Worm (Caenorhabditis elegans) whole organism, late embryonic: ENCODE results near the gene srd-35.

ENCODE experiments used
- C08G9.2 ChIP-seq: sonication (generic microtip); optimal IDR thresholded peaks from 2 replicates; lab custom pipeline; 2016; ENCODE audit warnings: mild to moderate bottlenecking, missing genetic modification characterization, moderate library complexity, missing compliant biosample characterization
- C38D4.7 ChIP-seq: fragments of 200-800 bp; sonication (Bioruptor generic); optimal IDR thresholded peaks from 2 replicates; lab custom pipeline; 2018; ENCODE audit warnings: mild to moderate bottlenecking, missing genetic modification characterization, moderate library complexity, missing compliant biosample characterization
- F13H6.1 ChIP-seq: sonication (generic microtip); optimal IDR thresholded peaks from 2 replicates; lab custom pipeline; 2016; ENCODE audit warnings: missing genetic modification characterization, missing compliant biosample characterization
- T23F11.4 ChIP-seq: fragments of 200-800 bp; sonication (Bioruptor generic); optimal IDR thresholded peaks from 2 replicates; lab custom pipeline; 2018; ENCODE audit warnings: mild to moderate bottlenecking, missing genetic modification characterization, missing compliant biosample characterization
- ama-1 ChIP-seq: fragments of 150-350 bp; optimal IDR thresholded peaks from 2 replicates; lab custom pipeline; 2014
- ceh-18 ChIP-seq: sonication (generic microtip); optimal IDR thresholded peaks from 2 replicates; lab custom pipeline; 2016; ENCODE audit warnings: missing genetic modification characterization, missing compliant biosample characterization
- ceh-22 ChIP-seq: sonication (generic microtip); optimal IDR thresholded peaks from 2 replicates; lab custom pipeline; 2017; ENCODE audit warnings: missing biosample characterization, missing genetic modification characterization
- ceh-24 ChIP-seq: sonication (generic microtip); optimal IDR thresholded peaks from 2 replicates; lab custom pipeline; 2016; ENCODE audit warnings: mild to moderate bottlenecking, missing genetic modification characterization, missing compliant biosample characterization
- ceh-30 ChIP-seq: fragments of 150-350 bp; optimal IDR thresholded peaks from 2 replicates; lab custom pipeline; 2014; ENCODE audit warnings: missing biosample characterization, missing genetic modification characterization
- ceh-31 ChIP-seq: sonication (generic microtip); optimal IDR thresholded peaks from 2 replicates; lab custom pipeline; 2016; ENCODE audit warnings: missing genetic modification characterization, missing compliant biosample characterization
- ceh-34 ChIP-seq: sonication (generic microtip); optimal IDR thresholded peaks from 2 replicates; lab custom pipeline; 2016; ENCODE audit warnings: mild to moderate bottlenecking, missing genetic modification characterization, missing compliant biosample characterization
- ceh-45 ChIP-seq: fragments of 200-800 bp; sonication (Bioruptor generic); IDR thresholded peaks from 2 replicates; pipeline ENCODE4 v1.3.6; 2022; ENCODE audit warnings: missing genetic modification reagents, missing genetic modification characterization, missing compliant biosample characterization
- ceh-48 ChIP-seq: sonication (generic microtip); optimal IDR thresholded peaks from 2 replicates; lab custom pipeline; 2016; ENCODE audit warnings: missing genetic modification characterization, inconsistent platforms, missing compliant biosample characterization
- ceh-9 ChIP-seq: sonication (generic microtip); optimal IDR thresholded peaks from 2 replicates; lab custom pipeline; 2016; ENCODE audit warnings: mild to moderate bottlenecking, missing genetic modification characterization, inconsistent platforms, missing compliant biosample characterization
- che-1 ChIP-seq: sonication (generic microtip); optimal IDR thresholded peaks from 2 replicates; lab custom pipeline; 2016; ENCODE audit warnings: mild to moderate bottlenecking, missing genetic modification characterization, missing compliant biosample characterization
- elt-2 ChIP-seq: sonication (generic microtip); optimal IDR thresholded peaks from 2 replicates; lab custom pipeline; 2016; ENCODE audit warnings: missing genetic modification reagents, missing genetic modification characterization, missing compliant biosample characterization
- elt-4 ChIP-seq: sonication (generic microtip); optimal IDR thresholded peaks from 2 replicates; lab custom pipeline; 2016; ENCODE audit warnings: missing genetic modification characterization, missing compliant biosample characterization
- fkh-10 ChIP-seq: fragments of 150-350 bp; optimal IDR thresholded peaks from 2 replicates; lab custom pipeline; 2014; ENCODE audit warnings: missing biosample characterization, missing genetic modification reagents, missing genetic modification characterization
- gmeb-2 ChIP-seq: sonication (generic microtip); optimal IDR thresholded peaks from 2 replicates; lab custom pipeline; 2016; ENCODE audit warnings: missing genetic modification characterization, inconsistent platforms, missing compliant biosample characterization
- hlh-13 ChIP-seq: fragments of 200-800 bp; sonication (Bioruptor generic); optimal IDR thresholded peaks from 2 replicates; lab custom pipeline; 2018; ENCODE audit warnings: mild to moderate bottlenecking, missing genetic modification characterization, missing compliant biosample characterization
- hlh-6 ChIP-seq: sonication (generic microtip); optimal IDR thresholded peaks from 2 replicates; lab custom pipeline; 2016; ENCODE audit warnings: missing genotype, missing genetic modification characterization, missing compliant biosample characterization
- hlh-8 ChIP-seq: sonication (generic microtip); optimal IDR thresholded peaks from 2 replicates; lab custom pipeline; 2016; ENCODE audit warnings: missing genotype, missing genetic modification characterization, missing compliant biosample characterization
- lim-6 ChIP-seq: sonication (generic microtip); optimal IDR thresholded peaks from 2 replicates; lab custom pipeline; 2016; ENCODE audit warnings: missing genetic modification characterization, missing compliant biosample characterization
- madf-2 ChIP-seq: sonication (generic microtip); optimal IDR thresholded peaks from 2 replicates; lab custom pipeline; 2017; ENCODE audit warnings: missing genetic modification characterization, missing compliant biosample characterization
- mec-3 ChIP-seq: sonication (generic microtip); optimal IDR thresholded peaks from 2 replicates; lab custom pipeline; 2016; ENCODE audit warnings: borderline replicate concordance, missing genetic modification characterization, missing compliant biosample characterization
- nfya-1 ChIP-seq: sonication (generic microtip); optimal IDR thresholded peaks from 2 replicates; lab custom pipeline; 2017; ENCODE audit warnings: missing genetic modification characterization, mild to moderate bottlenecking, missing compliant biosample characterization, antibody characterized with exemption, moderate library complexity
- nhr-11 ChIP-seq: fragments of 150-350 bp; optimal IDR thresholded peaks from 2 replicates; lab custom pipeline; 2014; ENCODE audit warnings: missing biosample characterization, missing genetic modification characterization
- nhr-232 ChIP-seq: sonication (generic microtip); optimal IDR thresholded peaks from 2 replicates; lab custom pipeline; 2016; ENCODE audit warnings: missing genetic modification characterization, missing compliant biosample characterization
- npax-4 ChIP-seq: sonication (generic microtip); optimal IDR thresholded peaks from 2 replicates; lab custom pipeline; 2016; ENCODE audit warnings: missing genetic modification characterization, missing compliant biosample characterization
- pha-2 ChIP-seq: sonication (generic microtip); optimal IDR thresholded peaks from 2 replicates; lab custom pipeline; 2017; ENCODE audit warnings: mild to moderate bottlenecking, missing genetic modification characterization, missing compliant biosample characterization
- pha-4 ChIP-seq: fragments of 150-350 bp; optimal IDR thresholded peaks from 2 replicates; lab custom pipeline; 2018; ENCODE audit warnings: missing biosample characterization, missing genetic modification reagents, missing genetic modification characterization
- pqm-1 ChIP-seq: sonication (generic microtip); optimal IDR thresholded peaks from 2 replicates; lab custom pipeline; 2016; ENCODE audit warnings: missing genetic modification characterization, missing compliant biosample characterization
- pros-1 ChIP-seq: fragments of 150-350 bp; optimal IDR thresholded peaks from 2 replicates; lab custom pipeline; 2014; ENCODE audit warnings: missing biosample characterization, missing genetic modification reagents, missing genetic modification characterization
- ref-2 ChIP-seq: sonication (generic microtip); optimal IDR thresholded peaks from 2 replicates; lab custom pipeline; 2016; ENCODE audit warnings: missing genetic modification characterization, missing compliant biosample characterization
- rnt-1 ChIP-seq: sonication (generic microtip); optimal IDR thresholded peaks from 2 replicates; lab custom pipeline; 2016; ENCODE audit warnings: missing genetic modification characterization, missing compliant biosample characterization
- sox-2 ChIP-seq: fragments of 200-800 bp; sonication (Bioruptor generic); IDR thresholded peaks from 2 replicates; pipeline ENCODE4 v1.3.6; 2022; ENCODE audit warnings: missing genetic modification reagents, missing genetic modification characterization, missing compliant biosample characterization
- tbx-2 ChIP-seq: sonication (generic microtip); optimal IDR thresholded peaks from 2 replicates; lab custom pipeline; 2016; ENCODE audit warnings: missing genetic modification characterization, missing compliant biosample characterization
- tbx-7 ChIP-seq: sonication (generic microtip); optimal IDR thresholded peaks from 2 replicates; lab custom pipeline; 2016; ENCODE audit warnings: missing genotype, missing genetic modification characterization, missing compliant biosample characterization
- unc-42 ChIP-seq: sonication (generic microtip); optimal IDR thresholded peaks from 2 replicates; lab custom pipeline; 2016; ENCODE audit warnings: missing genotype, missing genetic modification characterization, missing compliant biosample characterization
- unc-55 ChIP-seq: sonication (generic microtip); optimal IDR thresholded peaks from 2 replicates; lab custom pipeline; 2017; ENCODE audit warnings: missing biosample characterization, missing genetic modification reagents, missing genetic modification characterization
- unc-86 ChIP-seq: sonication (generic microtip); optimal IDR thresholded peaks from 2 replicates; lab custom pipeline; 2016; ENCODE audit warnings: missing genetic modification characterization, missing compliant biosample characterization

srd-35 gene

ce11 chrV:13003378-13003777 is 39.2 kb downstream of the srd-35 start (continued):
- TF ChIP-seq ceh-18 (tag; lab: Kevin White, UChicago): peak; percentile 82
- peak; percentile 71 for TF ChIP-seq ceh-48
- TF ChIP-seq madf-2 (tag; lab: Kevin White, UChicago): peak; percentile 78
- TF ChIP-seq ceh-34 (tag; lab: Kevin White, UChicago): peak; percentile 86
- TF ChIP-seq ceh-24: peak; percentile 55
- no peak for TF ChIP-seq mec-3 (tag; lab: Kevin White, UChicago)
- peak; percentile 1 for TF ChIP-seq tbx-7 (tag; lab: Kevin White, UChicago)
- TF ChIP-seq lim-6 (tag; lab: Kevin White, UChicago): peak; percentile 49
- TF ChIP-seq ama-1 (lab: Kevin White, UChicago): no peak
- peak; percentile 84 for TF ChIP-seq elt-2 (tag; lab: Kevin White, UChicago)
- peak; percentile 52 for TF ChIP-seq pros-1 (tag; lab: Kevin White, UChicago)
- TF ChIP-seq tbx-2 (tag; lab: Kevin White, UChicago): peak; percentile 83
- no peak for TF ChIP-seq elt-4
- TF ChIP-seq pqm-1 (tag; lab: Kevin White, UChicago): peak; percentile 62
- TF ChIP-seq hlh-8 (tag; lab: Kevin White, UChicago): peak; percentile 75
- peak; percentile 84 for TF ChIP-seq nhr-232 (tag; lab: Kevin White, UChicago)
- TF ChIP-seq sox-2: peak; percentile 71
- no peak for TF ChIP-seq unc-55
- peak; percentile 47 for TF ChIP-seq nfya-1
- peak; percentile 83 for TF ChIP-seq C08G9.2 (tag; lab: Kevin White, UChicago)
- TF ChIP-seq ceh-45 (GFP tag; lab: Robert Waterston, UW): peak; percentile 83
- TF ChIP-seq hlh-13 (GFP tag; lab: Kevin White, UChicago): peak; percentile 78
- TF ChIP-seq fkh-10 (GFP tag; lab: Kevin White, UChicago): no peak
- TF ChIP-seq hlh-6 (tag; lab: Kevin White, UChicago): peak; percentile 82
- TF ChIP-seq pha-2 (tag; lab: Kevin White, UChicago): peak; percentile 67
- TF ChIP-seq npax-4 (tag; lab: Kevin White, UChicago): peak; percentile 59
- TF ChIP-seq T23F11.4 (GFP tag; lab: Kevin White, UChicago): peak; percentile 84
- peak; percentile 67 for TF ChIP-seq ceh-31 (tag; lab: Kevin White, UChicago)
- TF ChIP-seq ceh-30 (tag; lab: Kevin White, UChicago): no peak
- peak; percentile 57 for TF ChIP-seq unc-42 (tag; lab: Kevin White, UChicago)
- TF ChIP-seq C38D4.7 (GFP tag; lab: Kevin White, UChicago): peak; percentile 85
- no peak for TF ChIP-seq ceh-22 (tag; lab: Kevin White, UChicago)

ce11 chrV:13004374-13004773 is 40.2 kb downstream of the srd-35 start:
- TF ChIP-seq nhr-232 (tag; lab: Kevin White, UChicago) (no peak), F13H6.1 (tag; lab: Kevin White, UChicago) (no peak), hlh-13 (GFP tag; lab: Kevin White, UChicago) (no peak), pha-4 (tag; lab: Kevin White, UChicago) (no peak)

DNA sequence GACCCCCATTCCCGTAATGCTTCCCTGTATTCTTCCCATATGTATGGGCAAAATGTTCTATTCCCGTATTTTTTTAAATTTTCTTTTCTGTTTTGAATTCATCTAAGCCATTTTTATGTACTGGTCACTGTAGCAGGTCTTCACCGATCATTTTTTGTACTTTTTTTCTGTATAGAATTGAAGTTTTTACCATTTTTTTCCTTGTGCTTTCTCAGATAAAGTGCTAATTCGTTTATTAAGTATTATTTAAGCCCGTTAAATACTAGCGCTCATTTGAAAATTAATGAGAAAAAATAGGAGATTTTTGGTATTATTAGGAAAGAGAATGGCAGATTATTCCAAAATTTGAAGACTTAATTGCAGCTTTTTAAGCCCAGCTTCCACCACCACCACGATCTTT is 42.6 kb downstream of the srd-35 start:
- no peak for TF ChIP-seq tbx-2 (tag; lab: Kevin White, UChicago)

DNA sequence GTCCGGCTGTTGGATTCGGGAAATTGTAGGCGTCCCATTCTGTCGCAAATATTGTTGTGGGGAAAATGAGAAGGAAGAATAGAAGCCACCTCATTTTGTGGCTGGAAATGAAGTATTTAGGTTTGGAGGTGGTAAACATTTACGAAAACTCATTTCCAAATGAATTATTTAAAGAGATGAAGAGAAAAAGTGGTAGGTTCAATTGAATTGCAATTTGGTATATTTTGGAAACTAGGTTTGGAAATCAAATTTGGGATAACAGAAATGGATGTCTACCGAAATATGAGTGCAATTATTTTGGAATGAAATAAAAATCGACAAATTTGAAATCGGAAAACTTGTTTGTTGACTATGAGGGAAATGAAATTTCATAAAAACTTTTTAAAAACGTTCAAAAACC is 44.6 kb downstream of the srd-35 start, which contains the start of gene F15B9.10:
Gene F15B9.10, minus strand, starts transcription at position 101 of the 400 bp plus-strand sequence.
- TF ChIP-seq nhr-11 (tag; lab: Kevin White, UChicago) (no peak), ref-2 (tag; lab: Kevin White, UChicago) (no peak), C38D4.7 (GFP tag; lab: Kevin White, UChicago) (no peak), che-1 (tag; lab: Kevin White, UChicago) (no peak), gmeb-2 (tag; lab: Kevin White, UChicago) (no peak), pqm-1 (tag; lab: Kevin White, UChicago) (no peak), rnt-1 (no peak), tbx-7 (tag; lab: Kevin White, UChicago) (no peak), hlh-8 (tag; lab: Kevin White, UChicago) (no peak), ceh-34 (tag; lab: Kevin White, UChicago) (no peak), unc-86 (no peak), ceh-30 (tag; lab: Kevin White, UChicago) (no peak), ceh-9 (no peak), lim-6 (tag; lab: Kevin White, UChicago) (no peak)
